Fruit fly (Drosophila melanogaster) whole organism, embryonic: ENCODE data around the gene UQCR-C2.

Experiments
- Atf6 ChIP-seq: fragments of 200-800 bp; sonication (Bioruptor generic); IDR thresholded peaks from 2 replicates; pipeline ENCODE4 v1.3.6; 2022; ENCODE audit warnings: missing biosample characterization, missing genetic modification characterization
- Awh ChIP-seq: fragments of 200-800 bp; sonication (Bioruptor generic); IDR thresholded peaks from 2 replicates; pipeline ENCODE4, ENCODE4 v1.3.6; 2022; ENCODE audit warnings: missing biosample characterization, missing genetic modification characterization
- CG9797 ChIP-seq: fragments of 200-800 bp; sonication (Bioruptor generic); optimal IDR thresholded peaks from 3 replicates; lab custom pipeline; 2018; ENCODE audit warnings: missing biosample characterization, mild to moderate bottlenecking, missing genetic modification characterization
- Six4 ChIP-seq: fragments of 200-800 bp; sonication (Bioruptor generic); optimal IDR thresholded peaks from 2 replicates; lab custom pipeline; 2016; ENCODE audit warnings: missing biosample characterization, missing genetic modification characterization

dm6 chr3L:16580049-16580448 is 3.9 kb upstream of the UQCR-C2 start, which contains the start of gene nxf2:
- TF ChIP-seq Atf6 (GFP tag; lab: Robert Waterston, UW) (no peak), Awh (GFP tag; lab: Robert Waterston, UW) (no peak), Six4 (GFP tag; lab: Kevin White, UChicago) (no peak), CG9797 (GFP tag; lab: Kevin White, UChicago) (no peak)
